Worm (Caenorhabditis elegans): ENCODE results near the gene R09A8.9.

DNA sequence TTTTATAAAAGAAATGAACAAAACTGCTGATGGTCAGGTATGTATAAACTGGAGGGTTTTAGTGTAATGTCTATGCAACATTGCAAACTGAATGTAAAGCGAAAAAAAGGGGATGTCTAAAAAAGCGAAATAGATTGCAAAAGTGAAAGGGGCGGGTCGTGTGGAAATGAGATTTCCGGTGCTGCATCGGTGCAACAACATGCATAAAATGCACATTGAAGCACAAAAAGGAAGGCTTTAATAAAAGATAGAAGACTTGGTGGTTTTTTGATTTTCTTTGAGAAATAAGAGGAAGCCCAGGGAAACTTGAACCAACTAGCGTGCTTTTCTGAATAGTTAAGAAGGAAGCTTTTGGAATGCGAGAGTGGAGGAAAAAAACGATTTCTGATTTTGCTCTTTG lies 28.9 kb downstream of the R09A8.9 start:
- TF ChIP-seq egl-27 (tag; optimal IDR thresholded peaks at IDR 0.05): no peak
- no peak for TF ChIP-seq pqm-1 (tag; optimal IDR thresholded peaks at IDR 0.05)
- no peak for TF ChIP-seq lsy-2 (tag; optimal IDR thresholded peaks at IDR 0.05)
- TF ChIP-seq fkh-4 (tag; optimal IDR thresholded peaks at IDR 0.05; ENCODE audit: borderline replicate concordance): no peak
- no peak for TF ChIP-seq aly-2 (tag; optimal IDR thresholded peaks at IDR 0.05)

Data from whole organism, L1 larva.